Fruit fly (Drosophila melanogaster) whole organism, embryonic: Measurements from ENCODE around the gene sick.

Source experiments
- Adf1 ChIP-seq: fragments of 200-800 bp; sonication (Bioruptor generic); IDR thresholded peaks from 2 replicates; pipeline ENCODE4 v1.3.6; 2022; ENCODE audit warnings: missing biosample characterization, missing genetic modification characterization
- BEAF-32 ChIP-seq: fragments of 200-800 bp; sonication (Bioruptor generic); optimal IDR thresholded peaks from 3 replicates; lab custom pipeline; 2017; ENCODE audit warnings: missing biosample characterization, missing genetic modification characterization, mild to moderate bottlenecking, moderate library complexity, missing genetic modification reagents
- CG10267 ChIP-seq: fragments of 200-800 bp; sonication (Bioruptor generic); optimal IDR thresholded peaks from 2 replicates; lab custom pipeline; 2018; ENCODE audit warnings: missing biosample characterization, mild to moderate bottlenecking, missing genetic modification characterization, moderate library complexity
- CG10274 ChIP-seq: fragments of 200-800 bp; sonication (Bioruptor generic); optimal IDR thresholded peaks from 3 replicates; lab custom pipeline; 2017; ENCODE audit warnings: missing biosample characterization, mild to moderate bottlenecking, missing genetic modification characterization
- CG10979 ChIP-seq: fragments of 200-800 bp; sonication (Bioruptor generic); optimal IDR thresholded peaks from 2 replicates; lab custom pipeline; 2018; ENCODE audit warnings: missing biosample characterization, mild to moderate bottlenecking, missing genetic modification characterization, moderate library complexity
- CG11695 ChIP-seq: fragments of 200-800 bp; sonication (Bioruptor generic); IDR thresholded peaks from 3 replicates; pipeline ENCODE4 v1.3.6; 2022; ENCODE audit warnings: missing biosample characterization, missing genetic modification characterization
- CG11696 ChIP-seq: fragments of 200-800 bp; sonication (Bioruptor generic); IDR thresholded peaks from 2 replicates; pipeline ENCODE4 v1.3.6; 2022; ENCODE audit warnings: missing biosample characterization, missing genetic modification characterization
- CG1233 ChIP-seq: fragments of 200-800 bp; sonication (Bioruptor generic); optimal IDR thresholded peaks from 4 replicates; lab custom pipeline; 2018; ENCODE audit warnings: missing biosample characterization, mild to moderate bottlenecking, missing genetic modification characterization
- CG14050 ChIP-seq: fragments of 200-800 bp; sonication (Bioruptor generic); IDR thresholded peaks from 3 replicates; pipeline ENCODE4 v1.3.6; 2022; ENCODE audit warnings: missing biosample characterization, missing genetic modification characterization
- CG15269 ChIP-seq: fragments of 200-800 bp; sonication (Bioruptor generic); optimal IDR thresholded peaks from 2 replicates; lab custom pipeline; 2018; ENCODE audit warnings: missing biosample characterization, mild to moderate bottlenecking, missing genetic modification characterization, moderate library complexity
- CG15601 ChIP-seq: fragments of 200-800 bp; sonication (Bioruptor generic); optimal IDR thresholded peaks from 3 replicates; lab custom pipeline; 2019; ENCODE audit warnings: missing biosample characterization, mild to moderate bottlenecking, missing genetic modification characterization, moderate library complexity
- CG16863 ChIP-seq: fragments of 200-800 bp; sonication (Bioruptor generic); optimal IDR thresholded peaks from 3 replicates; lab custom pipeline; 2016; ENCODE audit warnings: missing biosample characterization, missing genetic modification characterization
- CG2116 ChIP-seq: fragments of 200-800 bp; sonication (Bioruptor generic); optimal IDR thresholded peaks from 3 replicates; lab custom pipeline; 2018; ENCODE audit warnings: missing biosample characterization, mild to moderate bottlenecking, missing genetic modification characterization
- CG30403 ChIP-seq: fragments of 200-800 bp; sonication (Bioruptor generic); optimal IDR thresholded peaks from 3 replicates; lab custom pipeline; 2016; ENCODE audit warnings: missing biosample characterization, missing genetic modification characterization
- CG31365 ChIP-seq: fragments of 200-800 bp; sonication (Bioruptor generic); optimal IDR thresholded peaks from 2 replicates; lab custom pipeline; 2018; ENCODE audit warnings: missing biosample characterization, mild to moderate bottlenecking, missing genetic modification characterization
- CG34376 ChIP-seq: fragments of 200-800 bp; sonication (Bioruptor generic); optimal IDR thresholded peaks from 2 replicates; lab custom pipeline; 2018; ENCODE audit warnings: missing biosample characterization, mild to moderate bottlenecking, missing genetic modification characterization
- CG8388 ChIP-seq: fragments of 200-800 bp; sonication (Bioruptor generic); optimal IDR thresholded peaks from 2 replicates; lab custom pipeline; 2019; ENCODE audit warnings: missing biosample characterization, mild to moderate bottlenecking, missing genetic modification characterization, moderate library complexity
- CG9215 ChIP-seq: fragments of 200-800 bp; sonication (Bioruptor generic); IDR thresholded peaks from 2 replicates; pipeline ENCODE4 v1.3.6; 2022; ENCODE audit warnings: missing biosample characterization, missing genetic modification characterization
- CG9609 ChIP-seq: fragments of 200-800 bp; sonication (Bioruptor generic); optimal IDR thresholded peaks from 3 replicates; lab custom pipeline; 2016; ENCODE audit warnings: missing biosample characterization, missing genetic modification characterization
- CoRest ChIP-seq: fragments of 200-800 bp; sonication (Bioruptor generic); optimal IDR thresholded peaks from 3 replicates; lab custom pipeline; 2018; ENCODE audit warnings: missing biosample characterization, mild to moderate bottlenecking, missing genetic modification characterization, moderate library complexity
- D ChIP-seq, 2 experiments: fragments of 200-800 bp in 1 of 2; fragments of >200 bp in 1 of 2; sonication (Bioruptor generic) in 1 of 2; optimal IDR thresholded peaks; 2 replicates in 1 of 2; 3 replicates in 1 of 2; lab custom pipeline; 2017; ENCODE audit warnings: mild to moderate bottlenecking in 1 of 2, missing biosample characterization in 1 of 2, missing genetic modification characterization in 1 of 2, missing genetic modification reagents in 1 of 2
- Dek ChIP-seq: fragments of 200-800 bp; sonication (Bioruptor generic); optimal IDR thresholded peaks from 3 replicates; lab custom pipeline; 2019; ENCODE audit warnings: missing biosample characterization, mild to moderate bottlenecking, missing genetic modification characterization, moderate library complexity
- Dll ChIP-seq: fragments of 200-800 bp; sonication (Bioruptor generic); IDR thresholded peaks from 4 replicates; pipeline ENCODE4 v1.3.6; 2022; ENCODE audit warnings: missing biosample characterization, missing genetic modification characterization; ENCODE audit not compliant: partially characterized antibody
- Fer3 ChIP-seq: fragments of 200-800 bp; sonication (Bioruptor generic); optimal IDR thresholded peaks from 2 replicates; lab custom pipeline; 2018; ENCODE audit warnings: missing biosample characterization, mild to moderate bottlenecking, missing genetic modification characterization, moderate library complexity
- Gsc ChIP-seq: fragments of 200-800 bp; sonication (Bioruptor generic); IDR thresholded peaks from 2 replicates; pipeline ENCODE4 v1.3.6; 2022; ENCODE audit warnings: missing biosample characterization, missing genetic modification characterization
- HHEX ChIP-seq: fragments of 200-800 bp; sonication (Bioruptor generic); optimal IDR thresholded peaks from 3 replicates; lab custom pipeline; 2017; ENCODE audit warnings: missing biosample characterization, mild to moderate bottlenecking, missing genetic modification characterization, missing genetic modification reagents
- Hr51 ChIP-seq, 2 experiments: fragments of 200-800 bp; sonication (Bioruptor generic); optimal IDR thresholded peaks; 2 replicates in 1 of 2; 3 replicates in 1 of 2; lab custom pipeline; 2016 to 2018; ENCODE audit warnings: missing biosample characterization in 2 of 2, missing genetic modification characterization in 2 of 2, mild to moderate bottlenecking in 1 of 2, moderate library complexity in 1 of 2
- Nf-YC ChIP-seq: fragments of 200-800 bp; optimal IDR thresholded peaks from 3 replicates; lab custom pipeline; 2019; ENCODE audit warnings: missing biosample characterization, mild to moderate bottlenecking, missing genetic modification characterization, moderate library complexity
- Oli ChIP-seq: fragments of 200-800 bp; sonication (Bioruptor generic); optimal IDR thresholded peaks from 2 replicates; lab custom pipeline; 2018; ENCODE audit warnings: missing biosample characterization, mild to moderate bottlenecking, missing genetic modification characterization, moderate library complexity
- Rx ChIP-seq: fragments of 200-800 bp; sonication (Bioruptor generic); IDR thresholded peaks from 2 replicates; pipeline ENCODE4 v1.3.6; 2022; ENCODE audit warnings: missing biosample characterization, missing genetic modification characterization
- Sox102F ChIP-seq: fragments of 200-800 bp; sonication (Bioruptor generic); optimal IDR thresholded peaks from 2 replicates; lab custom pipeline; 2018; ENCODE audit warnings: missing biosample characterization, mild to moderate bottlenecking, missing genetic modification characterization, moderate library complexity
- Stat92E ChIP-seq, 3 experiments: fragments of >200 bp in 2 of 3; fragments of 200-800 bp in 1 of 3; sonication (Bioruptor generic) in 1 of 3; optimal IDR thresholded peaks; 2 replicates each; lab custom pipeline; 2017 to 2019; ENCODE audit warnings: missing biosample characterization in 3 of 3, missing genetic modification characterization in 3 of 3, mild to moderate bottlenecking in 1 of 3, moderate library complexity in 1 of 3
- ap ChIP-seq: fragments of 200-800 bp; sonication (Bioruptor generic); IDR thresholded peaks from 2 replicates; pipeline ENCODE4 v1.3.6; 2022; ENCODE audit warnings: missing biosample characterization, missing genetic modification characterization
- az2 ChIP-seq: fragments of 200-800 bp; sonication (Bioruptor generic); optimal IDR thresholded peaks from 3 replicates; lab custom pipeline; 2016; ENCODE audit warnings: missing biosample characterization, missing genetic modification characterization
- br ChIP-seq: fragments of >200 bp; optimal IDR thresholded peaks from 2 replicates; lab custom pipeline; 2017
- bsh ChIP-seq, 2 experiments: fragments of 200-800 bp; sonication (Bioruptor generic); optimal IDR thresholded peaks; 2 replicates each; lab custom pipeline; 2017 to 2018; ENCODE audit warnings: mild to moderate bottlenecking in 2 of 2, missing biosample characterization in 2 of 2, missing genetic modification characterization in 2 of 2, moderate library complexity in 1 of 2
- chif ChIP-seq, 2 experiments: fragments of 200-800 bp; sonication (Bioruptor generic); optimal IDR thresholded peaks; 3 replicates each; lab custom pipeline; 2016; ENCODE audit warnings: missing biosample characterization in 2 of 2, missing genetic modification characterization in 2 of 2
- grau ChIP-seq: fragments of 200-800 bp; optimal IDR thresholded peaks from 3 replicates; lab custom pipeline; 2019; ENCODE audit warnings: missing biosample characterization, mild to moderate bottlenecking, missing genetic modification characterization, moderate library complexity
- gro ChIP-seq: fragments of 200-800 bp; sonication (Bioruptor generic); optimal IDR thresholded peaks from 2 replicates; lab custom pipeline; 2016; ENCODE audit warnings: missing biosample characterization, missing genetic modification characterization
- lola ChIP-seq, 3 experiments: fragments of >200 bp in 2 of 3; fragments of 200-800 bp in 1 of 3; sonication (Bioruptor generic) in 1 of 3; optimal IDR thresholded peaks; 2 replicates each; lab custom pipeline; 2017 to 2019; ENCODE audit warnings: missing biosample characterization in 3 of 3, missing genetic modification characterization in 3 of 3, mild to moderate bottlenecking in 1 of 3, moderate library complexity in 1 of 3
- nerfin-2 ChIP-seq: fragments of 200-800 bp; sonication (Bioruptor generic); IDR thresholded peaks from 2 replicates; pipeline ENCODE4 v1.3.6; 2022; ENCODE audit warnings: missing biosample characterization, missing genetic modification characterization; ENCODE audit not compliant: partially characterized antibody
- nmo ChIP-seq: fragments of 200-800 bp; sonication (Bioruptor generic); optimal IDR thresholded peaks from 2 replicates; lab custom pipeline; 2018; ENCODE audit warnings: missing biosample characterization, mild to moderate bottlenecking, missing genetic modification characterization, moderate library complexity
- sim ChIP-seq: fragments of 200-800 bp; sonication (Bioruptor generic); IDR thresholded peaks from 2 replicates; pipeline ENCODE4 v1.3.6; 2022; ENCODE audit warnings: missing biosample characterization, missing genetic modification characterization
- slbo ChIP-seq: fragments of 200-800 bp; sonication (Bioruptor generic); IDR thresholded peaks from 2 replicates; pipeline ENCODE4 v1.3.6; 2022; ENCODE audit warnings: missing biosample characterization, missing genetic modification characterization
- tap ChIP-seq: fragments of 200-800 bp; optimal IDR thresholded peaks from 3 replicates; lab custom pipeline; 2019; ENCODE audit warnings: missing biosample characterization, mild to moderate bottlenecking, missing genetic modification characterization, moderate library complexity
- tio ChIP-seq: fragments of 200-800 bp; sonication (Bioruptor generic); optimal IDR thresholded peaks from 2 replicates; lab custom pipeline; 2017; ENCODE audit warnings: missing biosample characterization, missing genetic modification characterization, inconsistent platforms
- z ChIP-seq: fragments of 200-800 bp; sonication (Bioruptor generic); IDR thresholded peaks from 3 replicates; pipeline ENCODE4 v1.3.6; 2022; ENCODE audit warnings: missing biosample characterization, missing genetic modification characterization
- zen ChIP-seq: fragments of 200-800 bp; sonication (Bioruptor generic); optimal IDR thresholded peaks from 3 replicates; lab custom pipeline; 2018; ENCODE audit warnings: missing biosample characterization, mild to moderate bottlenecking, missing genetic modification characterization, moderate library complexity
- zfh1 ChIP-seq: fragments of 200-800 bp; sonication (Bioruptor generic); IDR thresholded peaks from 3 replicates; pipeline ENCODE4 v1.3.6; 2022; ENCODE audit warnings: missing biosample characterization, missing genetic modification characterization

sick gene

DNA sequence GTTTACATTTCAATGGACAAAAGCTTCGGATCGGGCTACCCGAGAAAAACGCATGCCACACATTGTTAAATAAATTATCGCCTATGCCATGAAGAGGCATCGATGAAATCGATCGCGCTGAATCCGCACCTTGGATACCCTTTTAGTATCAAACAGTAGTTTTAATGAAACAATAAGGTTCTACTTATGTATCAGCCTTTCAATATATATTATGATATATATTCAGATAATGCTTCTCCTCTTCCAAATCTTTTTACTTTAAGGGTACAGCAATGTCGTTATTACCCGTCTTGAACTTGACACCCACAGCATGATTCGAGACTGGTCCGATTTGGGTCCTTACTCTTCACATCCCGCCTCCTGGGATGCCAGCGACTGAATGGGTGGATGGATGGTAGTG, 3.8 kb downstream of the sick start (continued):
- TF ChIP-seq Dll: no peak
- TF ChIP-seq CG11696 (GFP tag; lab: Robert Waterston, UW): no peak
- TF ChIP-seq CG16863: no peak
- TF ChIP-seq Gsc: no peak
- TF ChIP-seq tio: peak; percentile 24
- TF ChIP-seq CG1233 (GFP tag; lab: Kevin White, UChicago): no peak
- no peak for TF ChIP-seq D (optimal IDR thresholded peaks at IDR 0.05; lab: Kevin White, UChicago)
- peak; percentile 22 for TF ChIP-seq D (GFP tag; optimal IDR thresholded peaks at IDR 0.05; lab: Kevin White, UChicago)
- peak; percentile 15 for TF ChIP-seq Dek (tag; lab: Kevin White, UChicago)
- peak; percentile 14 for TF ChIP-seq Fer3 (tag; lab: Kevin White, UChicago)
- TF ChIP-seq az2 (GFP tag; lab: Kevin White, UChicago): peak; percentile 6
- TF ChIP-seq Stat92E (GFP tag; optimal IDR thresholded peaks at IDR 0.05; lab: Kevin White, UChicago): no peak
- TF ChIP-seq Oli (tag; lab: Kevin White, UChicago): peak; percentile 43
- 0 out of 3 replicates have a peak, but pooled peaks have one; percentile 32 for TF ChIP-seq zfh1 (GFP tag; lab: Robert Waterston, UW)
- no peak for TF ChIP-seq chif (GFP tag; optimal IDR thresholded peaks at IDR 0.05; lab: Kevin White, UChicago)
- TF ChIP-seq CoRest (tag; lab: Kevin White, UChicago): peak; percentile 43
- TF ChIP-seq CG10979 (tag; lab: Kevin White, UChicago): peak; percentile 43
- TF ChIP-seq gro: no peak
- peak in 1 of 3 experiments; percentile 32 for TF ChIP-seq lola (GFP tag; optimal IDR thresholded peaks at IDR 0.05; lab: Kevin White, UChicago)
- peak; percentile 29 for TF ChIP-seq CG15269
- TF ChIP-seq Nf-YC (tag; lab: Kevin White, UChicago): no peak
- peak; percentile 10 for TF ChIP-seq CG30403
- TF ChIP-seq nmo (GFP tag; lab: Kevin White, UChicago): peak; percentile 14
- 0 out of 3 replicates have a peak, but pooled peaks have one; percentile 10 for TF ChIP-seq CG11695
- TF ChIP-seq HHEX (GFP tag; lab: Kevin White, UChicago): peak; percentile 28
- TF ChIP-seq CG2116: no peak
- TF ChIP-seq nerfin-2 (GFP tag; lab: Robert Waterston, UW): no peak
- 0 out of 2 replicates have a peak, but pooled peaks have one; percentile 9 for TF ChIP-seq CG9215
- TF ChIP-seq Adf1 (GFP tag; lab: Robert Waterston, UW): no peak
- TF ChIP-seq br (lab: Kevin White, UChicago): no peak
- TF ChIP-seq Rx (GFP tag; lab: Robert Waterston, UW): no peak
- peak; percentile 46 for TF ChIP-seq CG15601 (tag; lab: Kevin White, UChicago)
- no peak for TF ChIP-seq CG9609 (GFP tag; lab: Kevin White, UChicago)
- peak; percentile 50 for TF ChIP-seq grau
- no peak for TF ChIP-seq z (GFP tag; lab: Robert Waterston, UW)
- TF ChIP-seq CG8388 (GFP tag; lab: Kevin White, UChicago): peak; percentile 33
- TF ChIP-seq bsh (GFP tag; optimal IDR thresholded peaks at IDR 0.05; lab: Kevin White, UChicago): peak in 1 of 2 experiments; percentile 63
- no peak for TF ChIP-seq BEAF-32 (GFP tag; lab: Kevin White, UChicago)
- no peak for TF ChIP-seq ap
- TF ChIP-seq Hr51 (GFP tag; optimal IDR thresholded peaks at IDR 0.05; lab: Kevin White, UChicago): peak in 1 of 2 experiments; percentile 32
- no peak for TF ChIP-seq CG14050 (GFP tag; lab: Robert Waterston, UW)
- no peak for TF ChIP-seq zen (tag; lab: Kevin White, UChicago)
- no peak for TF ChIP-seq CG10274
- peak; percentile 3 for TF ChIP-seq tap (tag; lab: Kevin White, UChicago)
- TF ChIP-seq CG31365: no peak
- peak; percentile 45 for TF ChIP-seq Sox102F (GFP tag; lab: Kevin White, UChicago)
- TF ChIP-seq CG34376: no peak
- TF ChIP-seq CG10267: peak; percentile 25
- no peak for TF ChIP-seq sim (GFP tag; lab: Robert Waterston, UW)
- TF ChIP-seq slbo (GFP tag; lab: Robert Waterston, UW): 0 out of 2 replicates have a peak, but pooled peaks have one; percentile 7
